Fruit fly (Drosophila melanogaster): ENCODE measurements around the gene Rala.
A peak's percentile ranks its signal among the peaks of the same experiment; 100 is the strongest.

dm6 chrX:3743005-3743890, 23.8 kb upstream of the Rala start:
- TF ChIP-seq usp (GFP tag; optimal IDR thresholded peaks at IDR 0.05) (no peak), CG34224 (GFP tag; IDR thresholded peaks at IDR 0.05; ENCODE audit: partially characterized antibody) (no peak), CG17612 (GFP tag; IDR thresholded peaks at IDR 0.05) (peak; percentile 78), CG8290 (GFP tag; optimal IDR thresholded peaks at IDR 0.05) (no peak), CG8290 (tag; optimal IDR thresholded peaks at IDR 0.05) (peak in 1 of 2 experiments; percentile 95), CG7556 (GFP tag; optimal IDR thresholded peaks at IDR 0.05) (no peak), Atf-2 (GFP tag; optimal IDR thresholded peaks at IDR 0.05) (peak; percentile 87), HLH54F (GFP tag; optimal IDR thresholded peaks at IDR 0.05) (peak; percentile 82), danr (GFP tag; IDR thresholded peaks at IDR 0.05) (peak; percentile 78)
